Worm (Caenorhabditis elegans) whole organism, L4 larva: ENCODE measurements around the gene ZK6.8.

Experiments used
- F10B5.3 ChIP-seq: sonication (generic microtip); optimal IDR thresholded peaks from 2 replicates; lab custom pipeline; 2016; ENCODE audit warnings: mild to moderate bottlenecking, missing genetic modification characterization, missing compliant biosample characterization
- F37D6.2 ChIP-seq: sonication (generic microtip); optimal IDR thresholded peaks from 2 replicates; lab custom pipeline; 2016; ENCODE audit warnings: mild to moderate bottlenecking, missing genetic modification characterization, missing compliant biosample characterization
- F49E8.2 ChIP-seq: sonication (generic microtip); optimal IDR thresholded peaks from 2 replicates; lab custom pipeline; 2016; ENCODE audit warnings: missing compliant biosample characterization, mild to moderate bottlenecking, missing genetic modification characterization, borderline replicate concordance
- R02D3.7 ChIP-seq: fragments of 150-350 bp; sonication (generic microtip); optimal IDR thresholded peaks from 3 replicates; lab custom pipeline; 2014; ENCODE audit warnings: missing biosample characterization, missing genetic modification characterization
- T26A8.4 ChIP-seq: fragments of 200-800 bp; sonication (Bioruptor generic); IDR thresholded peaks from 2 replicates; pipeline ENCODE4 v1.3.6; 2022; ENCODE audit warnings: missing genetic modification characterization, missing compliant biosample characterization
- Y75B8A.6 ChIP-seq: fragments of 200-800 bp; sonication (Bioruptor generic); IDR thresholded peaks from 2 replicates; pipeline ENCODE4 v1.3.6; 2022; ENCODE audit warnings: missing genetic modification reagents, missing genetic modification characterization, missing compliant biosample characterization
- ZK337.2 ChIP-seq: fragments of 200-800 bp; sonication (Bioruptor generic); IDR thresholded peaks from 2 replicates; pipeline ENCODE4 v1.3.6; 2022; ENCODE audit warnings: missing genetic modification reagents, missing genetic modification characterization, missing compliant biosample characterization
- aha-1 ChIP-seq: fragments of 150-350 bp; peaks from one replicate; lab custom pipeline; 2014; ENCODE audit warnings: missing biosample characterization, missing genetic modification characterization
- arid-1 ChIP-seq: fragments of 200-800 bp; sonication (Bioruptor generic); conservative IDR thresholded peaks from 2 replicates; pipeline ENCODE4 v1.3.6; 2022; ENCODE audit warnings: missing genetic modification reagents, missing genetic modification characterization, missing compliant biosample characterization
- attf-4 ChIP-seq: sonication (generic microtip); optimal IDR thresholded peaks from 3 replicates; lab custom pipeline; 2017; ENCODE audit warnings: missing biosample characterization, missing genetic modification characterization
- ceh-20 ChIP-seq: fragments of 200-800 bp; sonication (Bioruptor generic); IDR thresholded peaks from 2 replicates; pipeline ENCODE4 v1.3.6; 2022; ENCODE audit warnings: missing genetic modification reagents, missing genetic modification characterization, missing compliant biosample characterization
- ceh-44 ChIP-seq: fragments of 200-800 bp; sonication (Bioruptor generic); IDR thresholded peaks from 2 replicates; pipeline ENCODE4 v1.3.6; 2022; ENCODE audit warnings: missing genetic modification reagents, missing genetic modification characterization, missing compliant biosample characterization
- ceh-62 ChIP-seq: sonication (generic microtip); optimal IDR thresholded peaks from 2 replicates; lab custom pipeline; 2017; ENCODE audit warnings: missing biosample characterization, missing genetic modification characterization
- ceh-82 ChIP-seq: sonication (generic microtip); optimal IDR thresholded peaks from 2 replicates; lab custom pipeline; 2017; ENCODE audit warnings: missing biosample characterization, missing genetic modification characterization
- ces-1 ChIP-seq: fragments of 150-350 bp; sonication (generic microtip); optimal IDR thresholded peaks from 4 replicates; lab custom pipeline; 2014; ENCODE audit warnings: missing biosample characterization, missing genetic modification reagents, missing genetic modification characterization
- cey-2 ChIP-seq: sonication (generic microtip); optimal IDR thresholded peaks from 3 replicates; lab custom pipeline; 2017; ENCODE audit warnings: missing genetic modification characterization, mild to moderate bottlenecking, missing compliant biosample characterization, antibody characterized with exemption, borderline replicate concordance; ENCODE audit not compliant: insufficient read depth
- ctbp-1 ChIP-seq: fragments of 200-800 bp; sonication (Bioruptor generic); IDR thresholded peaks from 2 replicates; pipeline ENCODE4 v1.3.6; 2022; ENCODE audit warnings: missing genetic modification reagents, missing genetic modification characterization, missing compliant biosample characterization
- daf-16 ChIP-seq, 3 experiments: sonication (generic microtip); optimal IDR thresholded peaks; 2 replicates each; lab custom pipeline; 2016 to 2017; ENCODE audit warnings: missing genetic modification characterization in 3 of 3, missing genetic modification reagents in 3 of 3, mild to moderate bottlenecking in 2 of 3, missing compliant biosample characterization in 2 of 3, missing biosample characterization in 1 of 3, moderate library complexity in 1 of 3
- daf-8 ChIP-seq: fragments of 200-800 bp; sonication (Bioruptor generic); IDR thresholded peaks from 2 replicates; pipeline ENCODE4 v1.3.6; 2022; ENCODE audit warnings: missing genetic modification characterization, missing compliant biosample characterization
- duxl-1 ChIP-seq: sonication (generic microtip); optimal IDR thresholded peaks from 2 replicates; lab custom pipeline; 2016; ENCODE audit warnings: mild to moderate bottlenecking, missing genetic modification characterization, moderate library complexity, missing compliant biosample characterization; ENCODE audit not compliant: poor library complexity
- dve-1 ChIP-seq: sonication (generic microtip); optimal IDR thresholded peaks from 2 replicates; lab custom pipeline; 2017; ENCODE audit warnings: antibody characterized with exemption, mild to moderate bottlenecking, missing genetic modification characterization, missing compliant biosample characterization; ENCODE audit not compliant: insufficient read depth
- fkh-10 ChIP-seq: fragments of 150-350 bp; optimal IDR thresholded peaks from 2 replicates; lab custom pipeline; 2014; ENCODE audit warnings: missing biosample characterization, missing genetic modification reagents, missing genetic modification characterization
- gei-8 ChIP-seq: fragments of 200-800 bp; sonication (Bioruptor generic); optimal IDR thresholded peaks from 2 replicates; lab custom pipeline; 2018; ENCODE audit warnings: mild to moderate bottlenecking, missing genetic modification characterization, missing compliant biosample characterization
- hif-1 ChIP-seq, 2 experiments: sonication (generic microtip); optimal IDR thresholded peaks; 2 replicates each; lab custom pipeline; 2016 to 2017; ENCODE audit warnings: missing compliant biosample characterization in 2 of 2, missing genetic modification characterization in 2 of 2, missing genetic modification reagents in 2 of 2, missing genotype in 2 of 2, mild to moderate bottlenecking in 1 of 2
- hlh-30 ChIP-seq: sonication (generic microtip); optimal IDR thresholded peaks from 2 replicates; lab custom pipeline; 2017; ENCODE audit warnings: antibody characterized with exemption, mild to moderate bottlenecking, missing genetic modification characterization, missing compliant biosample characterization; ENCODE audit not compliant: insufficient read depth
- hmg-1.1 ChIP-seq: fragments of 200-800 bp; sonication (Bioruptor generic); IDR thresholded peaks from 2 replicates; pipeline ENCODE4 v1.3.6; 2022; ENCODE audit warnings: missing genetic modification reagents, missing genetic modification characterization, missing compliant biosample characterization
- lim-7 ChIP-seq: fragments of 200-800 bp; sonication (Bioruptor generic); IDR thresholded peaks from 2 replicates; pipeline ENCODE4 v1.3.6; 2022; ENCODE audit warnings: missing genetic modification characterization, missing compliant biosample characterization
- lir-3 ChIP-seq: sonication (generic microtip); optimal IDR thresholded peaks from 2 replicates; lab custom pipeline; 2016; ENCODE audit warnings: mild to moderate bottlenecking, missing genetic modification characterization, missing compliant biosample characterization
- mep-1 ChIP-seq: fragments of 150-350 bp; sonication (generic microtip); optimal IDR thresholded peaks from 3 replicates; lab custom pipeline; 2014; ENCODE audit warnings: missing biosample characterization, missing genetic modification characterization
- mxl-3 ChIP-seq: fragments of 200-800 bp; sonication (Bioruptor generic); optimal IDR thresholded peaks from 2 replicates; lab custom pipeline; 2018; ENCODE audit warnings: mild to moderate bottlenecking, missing genetic modification characterization, missing compliant biosample characterization
- nhr-102 ChIP-seq: sonication (generic microtip); optimal IDR thresholded peaks from 2 replicates; lab custom pipeline; 2016; ENCODE audit warnings: mild to moderate bottlenecking, missing genetic modification characterization, moderate library complexity, missing compliant biosample characterization
- nhr-11 ChIP-seq: fragments of 150-350 bp; optimal IDR thresholded peaks from 2 replicates; lab custom pipeline; 2014; ENCODE audit warnings: missing biosample characterization, missing genetic modification characterization
- nhr-111 ChIP-seq: fragments of 200-800 bp; sonication (Bioruptor generic); optimal IDR thresholded peaks from 2 replicates; lab custom pipeline; 2018; ENCODE audit warnings: mild to moderate bottlenecking, missing genetic modification characterization, missing compliant biosample characterization
- nhr-237 ChIP-seq: sonication (generic microtip); optimal IDR thresholded peaks from 2 replicates; lab custom pipeline; 2017; ENCODE audit warnings: missing biosample characterization, missing genetic modification characterization
- nhr-41 ChIP-seq: fragments of 200-800 bp; sonication (Bioruptor generic); IDR thresholded peaks from 2 replicates; pipeline ENCODE4 v1.3.6; 2022; ENCODE audit warnings: missing genetic modification reagents, missing genetic modification characterization, missing compliant biosample characterization
- nhr-48 ChIP-seq: sonication (generic microtip); optimal IDR thresholded peaks from 2 replicates; lab custom pipeline; 2016; ENCODE audit warnings: mild to moderate bottlenecking, missing genetic modification characterization, missing compliant biosample characterization
- nhr-6 ChIP-seq: fragments of 150-350 bp; optimal IDR thresholded peaks from 2 replicates; lab custom pipeline; 2014; ENCODE audit warnings: missing biosample characterization, missing genetic modification characterization
- nhr-77 ChIP-seq: fragments of 150-350 bp; optimal IDR thresholded peaks from 2 replicates; lab custom pipeline; 2014; ENCODE audit warnings: missing biosample characterization, missing genetic modification characterization
- pqm-1 ChIP-seq: sonication (generic microtip); optimal IDR thresholded peaks from 2 replicates; lab custom pipeline; 2017; ENCODE audit warnings: missing biosample characterization, missing genetic modification characterization
- set-16 ChIP-seq: fragments of 200-800 bp; sonication (Bioruptor generic); IDR thresholded peaks from 2 replicates; pipeline ENCODE4 v1.3.6; 2022; ENCODE audit warnings: missing genetic modification reagents, missing genetic modification characterization, missing compliant biosample characterization
- snpc-4 ChIP-seq: fragments of 150-350 bp; optimal IDR thresholded peaks from 2 replicates; lab custom pipeline; 2014; ENCODE audit warnings: missing biosample characterization, missing genetic modification characterization
- spr-3 ChIP-seq: fragments of 200-800 bp; sonication (Bioruptor generic); optimal IDR thresholded peaks from 2 replicates; lab custom pipeline; 2018; ENCODE audit warnings: mild to moderate bottlenecking, missing genetic modification characterization, missing compliant biosample characterization
- tra-1 ChIP-seq: fragments of 200-800 bp; sonication (Bioruptor generic); IDR thresholded peaks from 2 replicates; pipeline ENCODE4 v1.3.6; 2022; ENCODE audit warnings: missing genetic modification reagents, missing genetic modification characterization, missing compliant biosample characterization
- unc-130 ChIP-seq: sonication (generic microtip); optimal IDR thresholded peaks from 2 replicates; lab custom pipeline; 2016; ENCODE audit warnings: missing genetic modification reagents, missing genetic modification characterization, missing compliant biosample characterization
- unc-62 ChIP-seq, 3 experiments: fragments of 150-350 bp in 1 of 3; sonication (generic microtip); optimal IDR thresholded peaks in 2 of 3; peaks in 1 of 3; 1 replicate in 1 of 3; 2 replicates in 2 of 3; lab custom pipeline; 2014 to 2017; ENCODE audit warnings: missing biosample characterization in 3 of 3, missing genetic modification characterization in 3 of 3, missing genetic modification reagents in 3 of 3, missing genotype in 1 of 3
- vab-7 ChIP-seq: fragments of 200-800 bp; sonication (Bioruptor generic); IDR thresholded peaks from 2 replicates; pipeline ENCODE4 v1.3.6; 2022; ENCODE audit warnings: missing genetic modification reagents, missing genetic modification characterization, missing compliant biosample characterization
- zag-1 ChIP-seq: fragments of 150-350 bp; optimal IDR thresholded peaks from 2 replicates; lab custom pipeline; 2014; ENCODE audit warnings: missing biosample characterization, missing genetic modification characterization
- zfp-2 ChIP-seq: sonication (generic microtip); optimal IDR thresholded peaks from 2 replicates; lab custom pipeline; 2016; ENCODE audit warnings: mild to moderate bottlenecking, missing genetic modification characterization, missing compliant biosample characterization
- zfp-3 ChIP-seq: fragments of 200-800 bp; sonication (Bioruptor generic); conservative IDR thresholded peaks from 2 replicates; pipeline ENCODE4 v1.3.6; 2022; ENCODE audit warnings: missing genetic modification reagents, missing genetic modification characterization, missing compliant biosample characterization
- ztf-11 ChIP-seq: fragments of 150-350 bp; optimal IDR thresholded peaks from 2 replicates; lab custom pipeline; 2014; ENCODE audit warnings: missing biosample characterization, missing genetic modification characterization

ZK6.8 gene

ce11 chrV:332585-332984 is 49.1 kb upstream of the ZK6.8 start (continued):
- no peak for TF ChIP-seq spr-3
- TF ChIP-seq unc-62 (GFP tag; optimal IDR thresholded peaks at IDR 0.05 in 1 of 2; lab: Kevin White, UChicago) = no peak
- no peak for TF ChIP-seq unc-62 (tag; optimal IDR thresholded peaks at IDR 0.05; lab: Kevin White, UChicago)
- TF ChIP-seq ces-1 (GFP tag; lab: Kevin White, UChicago) = no peak
- no peak for TF ChIP-seq zfp-3
- peak; percentile 51 for TF ChIP-seq dve-1 (tag; lab: Kevin White, UChicago)
- TF ChIP-seq pqm-1 (tag; lab: Kevin White, UChicago) = peak; percentile 97
- no peak for TF ChIP-seq hif-1 (tag; optimal IDR thresholded peaks at IDR 0.05; lab: Kevin White, UChicago)
- TF ChIP-seq attf-4 (tag; lab: Kevin White, UChicago) = no peak
- no peak for TF ChIP-seq nhr-41 (GFP tag; lab: Robert Waterston, UW)
- TF ChIP-seq nhr-11 (tag; lab: Kevin White, UChicago) = no peak
- TF ChIP-seq hlh-30 (tag; lab: Kevin White, UChicago) = no peak
- TF ChIP-seq cey-2 (tag; lab: Kevin White, UChicago) = no peak
- no peak for TF ChIP-seq ceh-62 (tag; lab: Kevin White, UChicago)
- TF ChIP-seq R02D3.7 (tag; lab: Kevin White, UChicago) = no peak
- TF ChIP-seq duxl-1 (tag; lab: Kevin White, UChicago) = no peak
- no peak for TF ChIP-seq daf-8
- peak; percentile 27 for TF ChIP-seq mxl-3 (GFP tag; lab: Kevin White, UChicago)
- no peak for TF ChIP-seq Y75B8A.6 (GFP tag; lab: Robert Waterston, UW)
- TF ChIP-seq F37D6.2 (tag; lab: Kevin White, UChicago) = no peak
- no peak for TF ChIP-seq arid-1
- no peak for TF ChIP-seq vab-7 (GFP tag; lab: Robert Waterston, UW)
- no peak for TF ChIP-seq tra-1 (GFP tag; lab: Robert Waterston, UW)
- TF ChIP-seq nhr-77 (tag; lab: Kevin White, UChicago) = peak; percentile 29

- TF ChIP-seq mep-1 (tag; lab: Kevin White, UChicago) = no peak
- TF ChIP-seq ztf-11 (tag; lab: Kevin White, UChicago) = no peak
- no peak for TF ChIP-seq hmg-1.1 (GFP tag; lab: Robert Waterston, UW)
- TF ChIP-seq nhr-6 (tag; lab: Kevin White, UChicago) = peak; percentile 39
- TF ChIP-seq ceh-82 (tag; lab: Kevin White, UChicago) = no peak
- TF ChIP-seq snpc-4 (tag; lab: Kevin White, UChicago) = no peak
- no peak for TF ChIP-seq zag-1 (tag; lab: Kevin White, UChicago)
- TF ChIP-seq hif-1 (tag; optimal IDR thresholded peaks at IDR 0.05; lab: Kevin White, UChicago) = no peak
- no peak for TF ChIP-seq unc-130 (GFP tag; lab: Kevin White, UChicago)
- TF ChIP-seq ceh-20 = no peak
- no peak for TF ChIP-seq lim-7 (GFP tag; lab: Robert Waterston, UW)
- no peak for TF ChIP-seq zfp-2 (tag; lab: Kevin White, UChicago)
- no peak for TF ChIP-seq nhr-111 (GFP tag; lab: Kevin White, UChicago)
- no peak for TF ChIP-seq T26A8.4 (GFP tag; lab: Robert Waterston, UW)
- no peak for TF ChIP-seq set-16
- peak; percentile 96 for TF ChIP-seq nhr-102 (tag; lab: Kevin White, UChicago)
- no peak for TF ChIP-seq ctbp-1 (GFP tag; lab: Robert Waterston, UW)
- TF ChIP-seq R02D3.7 (tag; lab: Kevin White, UChicago) = no peak
- peak in 1 of 2 experiments; percentile 45 for TF ChIP-seq daf-16 (GFP tag; optimal IDR thresholded peaks at IDR 0.05; lab: Kevin White, UChicago)
- peak; percentile 88 for TF ChIP-seq daf-16 (tag; optimal IDR thresholded peaks at IDR 0.05; lab: Kevin White, UChicago)
- TF ChIP-seq cey-2 (tag; lab: Kevin White, UChicago) = no peak
- no peak for TF ChIP-seq ZK337.2 (GFP tag; lab: Robert Waterston, UW)
- no peak for TF ChIP-seq F10B5.3
- TF ChIP-seq lir-3 (tag; lab: Kevin White, UChicago) = no peak
- no peak for TF ChIP-seq nhr-237 (tag; lab: Kevin White, UChicago)
- peak; percentile 90 for TF ChIP-seq nhr-77 (tag; lab: Kevin White, UChicago)
- TF ChIP-seq nhr-48 (tag; lab: Kevin White, UChicago) = peak; percentile 71
- TF ChIP-seq ceh-44 = no peak
- no peak for TF ChIP-seq gei-8 (GFP tag; lab: Kevin White, UChicago)
- no peak for TF ChIP-seq F49E8.2
- no peak for TF ChIP-seq fkh-10 (GFP tag; lab: Kevin White, UChicago)
- no peak for TF ChIP-seq aha-1 (tag; lab: Kevin White, UChicago)
Observed at ce11 chrV:333713-334112, 48.0 kb upstream of the ZK6.8 start.
